Worm (Caenorhabditis elegans): ENCODE data around the gene T04B8.5.

T04B8.5 gene

ce11 chrII:658369-658768 is 34.0 kb upstream of the T04B8.5 start, which contains the start of gene sdz-24:
TSS of gene sdz-24 (plus strand) at chrII:658669.
- no peak for TF ChIP-seq T23F11.4 (GFP tag; optimal IDR thresholded peaks at IDR 0.05)
- no peak for TF ChIP-seq lim-6 (tag; optimal IDR thresholded peaks at IDR 0.05)

- TF ChIP-seq sox-2 (GFP tag; IDR thresholded peaks at IDR 0.05) = no peak
- TF ChIP-seq dve-1 (tag; optimal IDR thresholded peaks at IDR 0.05) = peak; percentile 79
- peak; percentile 24 for TF ChIP-seq mec-3 (tag; optimal IDR thresholded peaks at IDR 0.05; ENCODE audit: borderline replicate concordance)
Measured at ce11 chrII:651324-651723, 27.0 kb upstream of the T04B8.5 start.

ce11 chrII:650321-651005 is 26.1 kb upstream of the T04B8.5 start, which contains the start of the genes K07E8.7 and frpr-14:
TSS of gene K07E8.7 (minus strand) at chrII:650367.
TSS of gene frpr-14 (plus strand) at chrII:650955.
- no peak for TF ChIP-seq sox-2 (GFP tag; IDR thresholded peaks at IDR 0.05)
- TF ChIP-seq unc-42 (tag; optimal IDR thresholded peaks at IDR 0.05) = peak; percentile 27

DNA sequence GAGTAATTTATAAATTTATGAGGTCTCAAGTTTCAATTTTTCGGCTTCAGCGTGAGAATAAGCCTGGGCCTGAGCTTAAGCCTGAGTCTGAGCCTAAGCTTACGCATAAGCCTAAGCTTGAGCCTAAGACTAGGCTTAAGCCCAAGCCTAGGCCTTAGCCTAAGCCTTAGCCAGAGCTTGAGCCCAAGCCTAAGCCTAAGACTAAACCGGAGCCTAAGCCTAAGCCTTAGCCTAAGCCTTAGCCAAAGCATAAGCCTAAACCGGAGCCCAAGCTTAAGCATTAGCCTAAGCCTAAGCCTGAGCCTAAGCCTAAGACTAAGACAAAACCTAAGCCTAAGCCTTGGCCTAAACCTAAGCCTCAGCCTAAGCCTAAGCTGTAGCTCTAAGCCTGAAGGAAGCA is 19.4 kb upstream of the T04B8.5 start:
- TF ChIP-seq dve-1 (tag; optimal IDR thresholded peaks at IDR 0.05) = peak; percentile 80
- no peak for TF ChIP-seq ets-4 (tag; optimal IDR thresholded peaks at IDR 0.05)

DNA sequence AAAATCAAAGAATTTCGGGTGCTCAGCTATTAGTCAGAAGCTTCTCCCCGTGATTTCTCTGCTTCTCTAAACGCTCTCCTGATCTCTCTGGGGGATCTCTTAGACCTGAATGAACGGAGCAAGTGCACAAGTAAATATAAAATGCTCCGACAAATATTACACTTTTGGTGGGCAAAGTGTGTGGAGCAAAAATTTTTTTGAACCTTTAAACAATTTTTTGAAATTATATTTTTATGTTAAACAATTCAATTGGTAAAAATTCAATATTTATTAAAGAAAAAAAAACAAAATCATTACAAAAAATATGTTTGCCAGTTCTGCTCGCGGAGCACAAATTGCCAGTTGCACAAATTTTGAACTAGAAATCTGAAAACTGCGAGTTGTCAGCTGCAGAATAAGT is 15.1 kb upstream of the T04B8.5 start, which contains the start of gene K07E8.6:
K07E8.6 (minus strand) TSS at position 101 of the 400 bp plus-strand sequence.
- TF ChIP-seq hlh-30 (tag; optimal IDR thresholded peaks at IDR 0.05; ENCODE audit: insufficient read depth) (no peak), hlh-6 (tag; optimal IDR thresholded peaks at IDR 0.05) (no peak), Y22D7AL.16 (tag; optimal IDR thresholded peaks at IDR 0.05) (no peak), pha-4 (tag; optimal IDR thresholded peaks at IDR 0.05) (no peak), madf-2 (tag; optimal IDR thresholded peaks at IDR 0.05) (no peak), ztf-16 (tag; optimal IDR thresholded peaks at IDR 0.05) (no peak), eyg-1 (tag; optimal IDR thresholded peaks at IDR 0.05) (no peak), T23F11.4 (GFP tag; optimal IDR thresholded peaks at IDR 0.05) (no peak), pros-1 (tag; optimal IDR thresholded peaks at IDR 0.05) (no peak), F13H6.1 (tag; optimal IDR thresholded peaks at IDR 0.05) (no peak), ets-4 (tag; optimal IDR thresholded peaks at IDR 0.05) (no peak), C38D4.7 (GFP tag; optimal IDR thresholded peaks at IDR 0.05) (no peak), pag-3 (tag; optimal IDR thresholded peaks at IDR 0.05; ENCODE audit: borderline replicate concordance) (no peak), ceh-9 (tag; optimal IDR thresholded peaks at IDR 0.05) (no peak), ceh-19 (GFP tag; optimal IDR thresholded peaks at IDR 0.05) (no peak), odd-2 (tag; optimal IDR thresholded peaks at IDR 0.05) (no peak), nhr-232 (tag; optimal IDR thresholded peaks at IDR 0.05) (no peak), ceh-14 (tag; optimal IDR thresholded peaks at IDR 0.05) (no peak), che-1 (tag; optimal IDR thresholded peaks at IDR 0.05) (no peak)

DNA sequence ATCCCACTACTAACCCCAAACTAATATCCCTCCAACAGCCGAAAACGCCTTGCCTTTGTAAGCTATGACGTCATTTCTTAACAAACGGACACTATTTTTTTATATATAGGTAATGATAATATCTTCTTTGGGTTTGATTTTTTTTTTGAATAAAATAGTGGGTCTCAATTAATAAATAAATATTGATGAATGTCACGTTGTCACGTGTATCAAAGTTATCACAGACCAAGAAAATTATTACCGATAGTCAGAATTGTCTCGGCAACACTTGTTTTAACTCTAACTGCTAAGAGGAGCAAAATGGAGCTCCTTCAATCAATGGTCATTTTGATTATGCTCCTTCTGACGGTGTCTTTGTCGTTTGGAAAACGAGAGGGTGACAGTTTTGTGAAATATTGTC is 9.6 kb upstream of the T04B8.5 start, which contains the start of gene T04B8.1:
T04B8.1 (plus strand) TSS at position 301 of the 400 bp plus-strand sequence.
- TF ChIP-seq eyg-1 (tag; optimal IDR thresholded peaks at IDR 0.05) (no peak), odd-2 (tag; optimal IDR thresholded peaks at IDR 0.05) (no peak), ceh-14 (tag; optimal IDR thresholded peaks at IDR 0.05) (no peak), ceh-34 (tag; optimal IDR thresholded peaks at IDR 0.05) (no peak), ceh-19 (GFP tag; optimal IDR thresholded peaks at IDR 0.05) (no peak), sdc-2 (tag; optimal IDR thresholded peaks at IDR 0.05) (no peak), che-1 (tag; optimal IDR thresholded peaks at IDR 0.05) (no peak), ceh-6 (GFP tag; optimal IDR thresholded peaks at IDR 0.05) (no peak), ahr-1 (tag; optimal IDR thresholded peaks at IDR 0.05) (no peak), mec-3 (tag; optimal IDR thresholded peaks at IDR 0.05; ENCODE audit: borderline replicate concordance) (no peak), gmeb-2 (tag; optimal IDR thresholded peaks at IDR 0.05) (no peak), rnt-1 (tag; optimal IDR thresholded peaks at IDR 0.05) (no peak), npax-4 (tag; optimal IDR thresholded peaks at IDR 0.05) (no peak), K02D7.2 (tag; optimal IDR thresholded peaks at IDR 0.05) (no peak), ttx-3 (tag; optimal IDR thresholded peaks at IDR 0.05) (no peak), hlh-30 (tag; optimal IDR thresholded peaks at IDR 0.05; ENCODE audit: insufficient read depth) (no peak)
